Fruit fly (Drosophila melanogaster) whole organism, prepupa: ENCODE measurements around the gene olf413.

Experiments used
- Blimp-1 ChIP-seq: fragments of 200-800 bp; sonication (Bioruptor generic); optimal IDR thresholded peaks from 3 replicates; lab custom pipeline; 2017; ENCODE audit warnings: missing biosample characterization, missing genetic modification characterization, mild to moderate bottlenecking, moderate library complexity, missing genetic modification reagents
- CG10631 ChIP-seq: fragments of 200-800 bp; sonication (Bioruptor generic); optimal IDR thresholded peaks from 2 replicates; lab custom pipeline; 2016; ENCODE audit warnings: missing biosample characterization, missing genetic modification characterization
- CG10669 ChIP-seq: fragments of 200-800 bp; sonication (Bioruptor generic); optimal IDR thresholded peaks from 3 replicates; lab custom pipeline; 2018; ENCODE audit warnings: missing biosample characterization, mild to moderate bottlenecking, missing genetic modification characterization, moderate library complexity
- CG11762 ChIP-seq: fragments of 200-800 bp; sonication (Bioruptor generic); optimal IDR thresholded peaks from 3 replicates; lab custom pipeline; 2016; ENCODE audit warnings: missing biosample characterization, missing genetic modification characterization; ENCODE audit not compliant: insufficient read depth
- CG11902 ChIP-seq: fragments of 200-800 bp; sonication (Bioruptor generic); optimal IDR thresholded peaks from 3 replicates; lab custom pipeline; 2016; ENCODE audit warnings: missing biosample characterization, missing genetic modification characterization
- CG15336 ChIP-seq: fragments of 200-800 bp; sonication (Bioruptor generic); IDR thresholded peaks from 2 replicates; pipeline ENCODE4 v1.3.6; 2022; ENCODE audit warnings: missing biosample characterization, missing genetic modification characterization
- CG1621 ChIP-seq: fragments of 200-800 bp; sonication (Bioruptor generic); optimal IDR thresholded peaks from 3 replicates; lab custom pipeline; 2018; ENCODE audit warnings: missing biosample characterization, mild to moderate bottlenecking, missing genetic modification characterization
- CG16779 ChIP-seq: fragments of 200-800 bp; sonication (Bioruptor generic); optimal IDR thresholded peaks from 3 replicates; lab custom pipeline; 2017; ENCODE audit warnings: missing biosample characterization, mild to moderate bottlenecking, missing genetic modification characterization
- CG3032 ChIP-seq: fragments of 200-800 bp; optimal IDR thresholded peaks from 2 replicates; lab custom pipeline; 2019; ENCODE audit warnings: missing biosample characterization, mild to moderate bottlenecking, missing genetic modification characterization, moderate library complexity
- CG32006 ChIP-seq: fragments of 200-800 bp; sonication (Bioruptor generic); optimal IDR thresholded peaks from 3 replicates; lab custom pipeline; 2017; ENCODE audit warnings: missing biosample characterization, mild to moderate bottlenecking, missing genetic modification characterization
- CG34406 ChIP-seq: fragments of 200-800 bp; sonication (Bioruptor generic); optimal IDR thresholded peaks from 3 replicates; lab custom pipeline; 2016; ENCODE audit warnings: missing biosample characterization, missing genetic modification characterization
- CG4318 ChIP-seq: fragments of 200-800 bp; sonication (Bioruptor generic); optimal IDR thresholded peaks from 3 replicates; lab custom pipeline; 2017; ENCODE audit warnings: missing biosample characterization, mild to moderate bottlenecking, missing genetic modification characterization
- CG6163 ChIP-seq: fragments of 200-800 bp; sonication (Bioruptor generic); IDR thresholded peaks from 3 replicates; pipeline ENCODE4 v1.3.6; 2022; ENCODE audit warnings: missing biosample characterization, missing genetic modification characterization
- CG6792 ChIP-seq: fragments of 200-800 bp; sonication (Bioruptor generic); optimal IDR thresholded peaks from 3 replicates; lab custom pipeline; 2016; ENCODE audit warnings: missing biosample characterization, missing genetic modification characterization
- CG6854 ChIP-seq: fragments of 200-800 bp; sonication (Bioruptor generic); optimal IDR thresholded peaks from 2 replicates; lab custom pipeline; 2017; ENCODE audit warnings: missing biosample characterization, mild to moderate bottlenecking, missing genetic modification characterization
- CG7368 ChIP-seq: fragments of 200-800 bp; sonication (Bioruptor generic); optimal IDR thresholded peaks from 3 replicates; lab custom pipeline; 2016; ENCODE audit warnings: missing biosample characterization, missing genetic modification characterization
- CG8119 ChIP-seq: fragments of 200-800 bp; sonication (Bioruptor generic); IDR thresholded peaks from 3 replicates; pipeline ENCODE4 v1.3.6; 2022; ENCODE audit warnings: missing biosample characterization, missing genetic modification characterization
- CG8632 ChIP-seq: fragments of 200-800 bp; sonication (Bioruptor generic); optimal IDR thresholded peaks from 3 replicates; lab custom pipeline; 2016; ENCODE audit warnings: missing biosample characterization, missing genetic modification characterization
- CG9139 ChIP-seq: fragments of 200-800 bp; sonication (Bioruptor generic); optimal IDR thresholded peaks from 3 replicates; lab custom pipeline; 2017; ENCODE audit warnings: missing biosample characterization, mild to moderate bottlenecking, missing genetic modification characterization
- Eip75B ChIP-seq: fragments of 200-800 bp; sonication (Bioruptor generic); optimal IDR thresholded peaks from 3 replicates; lab custom pipeline; 2016; ENCODE audit warnings: missing biosample characterization, missing genetic modification characterization
- Eip78C ChIP-seq: fragments of 200-800 bp; sonication (Bioruptor generic); peaks from one replicate; lab custom pipeline; 2016; ENCODE audit warnings: missing biosample characterization, missing genetic modification characterization
- Eip93F ChIP-seq: fragments of 200-800 bp; sonication (Bioruptor generic); optimal IDR thresholded peaks from 2 replicates; lab custom pipeline; 2016; ENCODE audit warnings: missing biosample characterization, mild to moderate bottlenecking, missing genetic modification characterization
- Ets96B ChIP-seq: fragments of 200-800 bp; optimal IDR thresholded peaks from 2 replicates; lab custom pipeline; 2019; ENCODE audit warnings: missing biosample characterization, mild to moderate bottlenecking, missing genetic modification characterization, moderate library complexity
- Gug ChIP-seq: fragments of 200-800 bp; sonication (Bioruptor generic); IDR thresholded peaks from 2 replicates; pipeline ENCODE4 v1.3.6; 2022; ENCODE audit warnings: missing biosample characterization, missing genetic modification characterization
- Hr38 ChIP-seq: sonication (Bioruptor generic); optimal IDR thresholded peaks from 2 replicates; lab custom pipeline; 2016; ENCODE audit warnings: missing biosample characterization, missing genetic modification characterization
- Hr39 ChIP-seq: fragments of 200-800 bp; sonication (Bioruptor generic); optimal IDR thresholded peaks from 2 replicates; lab custom pipeline; 2016; ENCODE audit warnings: missing biosample characterization, missing genetic modification characterization
- Met ChIP-seq: fragments of 200-800 bp; sonication (Bioruptor generic); optimal IDR thresholded peaks from 3 replicates; lab custom pipeline; 2016; ENCODE audit warnings: missing biosample characterization, missing genetic modification characterization
- OdsH ChIP-seq: fragments of 200-800 bp; sonication (Bioruptor generic); optimal IDR thresholded peaks from 3 replicates; lab custom pipeline; 2016; ENCODE audit warnings: missing biosample characterization, missing genetic modification characterization
- Sox14 ChIP-seq: fragments of 200-800 bp; sonication (Bioruptor generic); optimal IDR thresholded peaks from 3 replicates; lab custom pipeline; 2016; ENCODE audit warnings: missing biosample characterization, missing genetic modification characterization
- Sox15 ChIP-seq: fragments of 200-800 bp; sonication (Bioruptor generic); optimal IDR thresholded peaks from 3 replicates; lab custom pipeline; 2016; ENCODE audit warnings: missing biosample characterization, missing genetic modification characterization
- acj6 ChIP-seq: fragments of 200-800 bp; sonication (Bioruptor generic); optimal IDR thresholded peaks from 3 replicates; lab custom pipeline; 2016; ENCODE audit warnings: missing biosample characterization, missing genetic modification characterization
- cyc ChIP-seq: fragments of 200-800 bp; sonication (Bioruptor generic); optimal IDR thresholded peaks from 3 replicates; lab custom pipeline; 2016; ENCODE audit warnings: missing biosample characterization, missing genetic modification characterization
- dac ChIP-seq: fragments of 200-800 bp; sonication (Bioruptor generic); optimal IDR thresholded peaks from 2 replicates; lab custom pipeline; 2017; ENCODE audit warnings: missing biosample characterization, mild to moderate bottlenecking, missing genetic modification characterization
- dsx ChIP-seq: fragments of 200-800 bp; optimal IDR thresholded peaks from 3 replicates; lab custom pipeline; 2019; ENCODE audit warnings: missing biosample characterization, mild to moderate bottlenecking, missing genetic modification characterization, moderate library complexity; ENCODE audit not compliant: poor library complexity, severe bottlenecking
- eg ChIP-seq: fragments of 200-800 bp; sonication (Bioruptor generic); IDR thresholded peaks from 3 replicates; pipeline ENCODE4 v1.3.6; 2022; ENCODE audit warnings: missing biosample characterization, missing genetic modification characterization
- esn ChIP-seq: fragments of 200-800 bp; sonication (Bioruptor generic); optimal IDR thresholded peaks from 2 replicates; lab custom pipeline; 2016; ENCODE audit warnings: missing biosample characterization, mild to moderate bottlenecking, missing genetic modification characterization, moderate library complexity
- fd59A ChIP-seq: fragments of 200-800 bp; sonication (Bioruptor generic); optimal IDR thresholded peaks from 2 replicates; lab custom pipeline; 2017; ENCODE audit warnings: missing biosample characterization, mild to moderate bottlenecking, missing genetic modification characterization, missing genetic modification reagents
- fd85E ChIP-seq: fragments of 200-800 bp; sonication (Bioruptor generic); optimal IDR thresholded peaks from 3 replicates; lab custom pipeline; 2016; ENCODE audit warnings: missing biosample characterization, missing genetic modification characterization
- fkh ChIP-seq: fragments of 200-800 bp; sonication (Bioruptor generic); optimal IDR thresholded peaks from 3 replicates; lab custom pipeline; 2017; ENCODE audit warnings: missing biosample characterization, mild to moderate bottlenecking, missing genetic modification characterization, moderate library complexity
- lz ChIP-seq: fragments of 200-800 bp; sonication (Bioruptor generic); optimal IDR thresholded peaks from 3 replicates; lab custom pipeline; 2016; ENCODE audit warnings: missing biosample characterization, missing genetic modification characterization
- net ChIP-seq: fragments of 200-800 bp; sonication (Bioruptor generic); optimal IDR thresholded peaks from 3 replicates; lab custom pipeline; 2016; ENCODE audit warnings: missing biosample characterization, missing genetic modification characterization
- pdm3 ChIP-seq: fragments of 200-800 bp; sonication (Bioruptor generic); optimal IDR thresholded peaks from 3 replicates; lab custom pipeline; 2016; ENCODE audit warnings: missing biosample characterization, missing genetic modification characterization
- salr ChIP-seq, 2 experiments: fragments of 200-800 bp; sonication (Bioruptor generic); optimal IDR thresholded peaks; 3 replicates each; lab custom pipeline; 2016 to 2018; ENCODE audit warnings: missing biosample characterization in 2 of 2, missing genetic modification characterization in 2 of 2, mild to moderate bottlenecking in 1 of 2
- spab ChIP-seq: fragments of 200-800 bp; sonication (Bioruptor generic); optimal IDR thresholded peaks from 2 replicates; lab custom pipeline; 2017; ENCODE audit warnings: missing biosample characterization, mild to moderate bottlenecking, missing genetic modification characterization, missing genetic modification reagents
- ss ChIP-seq, 2 experiments: fragments of 200-800 bp; sonication (Bioruptor generic); optimal IDR thresholded peaks; 2 replicates in 1 of 2; 3 replicates in 1 of 2; lab custom pipeline; 2017 to 2018; ENCODE audit warnings: mild to moderate bottlenecking in 2 of 2, missing biosample characterization in 2 of 2, missing genetic modification characterization in 2 of 2, moderate library complexity in 1 of 2
- svp ChIP-seq: fragments of 200-800 bp; sonication (Bioruptor generic); peaks from one replicate; lab custom pipeline; 2016; ENCODE audit warnings: missing biosample characterization, missing genetic modification characterization
- topi ChIP-seq: fragments of 200-800 bp; sonication (Bioruptor generic); optimal IDR thresholded peaks from 3 replicates; lab custom pipeline; 2016; ENCODE audit warnings: missing biosample characterization, missing genetic modification characterization
- vri ChIP-seq: fragments of 200-800 bp; sonication (Bioruptor generic); optimal IDR thresholded peaks from 3 replicates; lab custom pipeline; 2016; ENCODE audit warnings: missing biosample characterization, mild to moderate bottlenecking, missing genetic modification characterization

Gene olf413

DNA sequence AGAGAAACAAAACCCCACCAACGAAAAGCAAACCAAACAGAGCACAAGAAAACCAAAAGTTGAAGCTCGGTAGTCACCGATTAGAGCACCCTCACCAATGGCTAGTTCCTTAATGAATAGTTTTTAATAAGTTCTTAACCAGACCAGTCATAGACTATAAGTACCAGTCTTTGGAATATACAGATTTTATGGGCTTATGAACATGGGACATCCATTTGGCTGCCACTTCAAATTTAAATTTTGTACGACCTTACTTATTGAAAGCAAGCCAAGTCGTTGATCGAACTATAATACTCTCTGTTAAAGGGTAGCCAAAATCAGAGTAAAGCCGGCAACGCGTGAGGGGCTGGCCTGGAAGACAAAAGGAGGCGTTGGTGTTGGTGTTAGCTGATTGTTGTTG, 15.6 kb downstream of the olf413 start (continued):
- TF ChIP-seq CG3032 (peak; percentile 52), CG9139 (GFP tag; lab: Kevin White, UChicago) (peak; percentile 23), CG8632 (GFP tag; lab: Kevin White, UChicago) (no peak), CG11902 (GFP tag; lab: Kevin White, UChicago) (no peak), esn (GFP tag; lab: Kevin White, UChicago) (peak; percentile 13), Sox15 (GFP tag; lab: Kevin White, UChicago) (no peak), dac (GFP tag; lab: Kevin White, UChicago) (no peak), Hr39 (GFP tag; lab: Kevin White, UChicago) (peak; percentile 20), Eip78C (GFP tag; lab: Kevin White, UChicago) (peak; percentile 81), CG6163 (GFP tag; lab: Robert Waterston, UW) (no peak), dsx (GFP tag; lab: Kevin White, UChicago) (no peak), fkh (no peak), eg (GFP tag; lab: Robert Waterston, UW) (no peak)

DNA sequence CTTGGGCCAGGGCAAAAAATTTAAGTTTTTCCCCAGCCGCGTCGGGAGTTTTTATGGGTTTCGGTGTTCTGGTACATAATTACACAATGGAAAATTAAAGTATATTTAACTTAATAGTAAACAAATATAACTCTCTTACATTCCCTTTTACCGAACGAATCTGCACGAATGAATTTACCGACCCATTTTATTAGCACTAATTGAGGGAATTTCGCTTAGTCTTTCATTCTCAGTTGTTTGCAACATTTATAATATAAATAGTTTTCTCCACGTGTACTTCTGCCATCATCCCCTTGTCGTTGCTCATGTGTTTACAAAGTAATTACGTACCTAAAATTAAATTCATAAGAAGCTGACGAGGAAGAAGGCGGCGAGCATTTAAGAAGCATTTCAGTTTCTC, 21.8 kb downstream of the olf413 start:
- TF ChIP-seq Eip75B (GFP tag; lab: Kevin White, UChicago): peak; percentile 27
- no peak for TF ChIP-seq OdsH (GFP tag; lab: Kevin White, UChicago)
- peak; percentile 29 for TF ChIP-seq Hr39 (GFP tag; lab: Kevin White, UChicago)
- no peak for TF ChIP-seq Sox15 (GFP tag; lab: Kevin White, UChicago)
- no peak for TF ChIP-seq CG16779 (tag; lab: Kevin White, UChicago)
- TF ChIP-seq salr (GFP tag; optimal IDR thresholded peaks at IDR 0.05; lab: Kevin White, UChicago): no peak
- no peak for TF ChIP-seq CG6854 (GFP tag; lab: Kevin White, UChicago)
- peak; percentile 19 for TF ChIP-seq pdm3 (GFP tag; lab: Kevin White, UChicago)
- no peak for TF ChIP-seq Blimp-1
- TF ChIP-seq CG8119 (GFP tag; lab: Robert Waterston, UW): no peak
- TF ChIP-seq ss (GFP tag; optimal IDR thresholded peaks at IDR 0.05; lab: Kevin White, UChicago): peak in 1 of 2 experiments; percentile 35
- TF ChIP-seq CG15336 (GFP tag; lab: Robert Waterston, UW): no peak
- no peak for TF ChIP-seq net (GFP tag; lab: Kevin White, UChicago)
- TF ChIP-seq Met (GFP tag; lab: Kevin White, UChicago): peak; percentile 47
- TF ChIP-seq cyc (GFP tag; lab: Kevin White, UChicago): peak; percentile 31
- no peak for TF ChIP-seq CG32006 (GFP tag; lab: Kevin White, UChicago)
- TF ChIP-seq CG4318 (GFP tag; lab: Kevin White, UChicago): no peak
- peak; percentile 34 for TF ChIP-seq topi (GFP tag; lab: Kevin White, UChicago)
- peak; percentile 11 for TF ChIP-seq acj6
- no peak for TF ChIP-seq dac (GFP tag; lab: Kevin White, UChicago)
- TF ChIP-seq svp: peak; percentile 78
- no peak for TF ChIP-seq Hr38
- peak; percentile 5 for TF ChIP-seq CG6792 (GFP tag; lab: Kevin White, UChicago)
- no peak for TF ChIP-seq Gug (GFP tag; lab: Robert Waterston, UW)
- TF ChIP-seq CG6163 (GFP tag; lab: Robert Waterston, UW): no peak
- TF ChIP-seq Sox14 (GFP tag; lab: Kevin White, UChicago): peak; percentile 23
- TF ChIP-seq dsx (GFP tag; lab: Kevin White, UChicago): peak; percentile 81
- no peak for TF ChIP-seq eg (GFP tag; lab: Robert Waterston, UW)
- TF ChIP-seq vri (GFP tag; lab: Kevin White, UChicago): peak; percentile 18
- no peak for TF ChIP-seq fd85E
- peak; percentile 46 for TF ChIP-seq CG10669
- no peak for TF ChIP-seq Eip93F (GFP tag; lab: Kevin White, UChicago)
- TF ChIP-seq CG10631: peak; percentile 11
- TF ChIP-seq Eip78C (GFP tag; lab: Kevin White, UChicago): peak; percentile 63
- TF ChIP-seq CG1621 (tag; lab: Kevin White, UChicago): no peak
- no peak for TF ChIP-seq CG7368 (GFP tag; lab: Kevin White, UChicago)
- peak; percentile 32 for TF ChIP-seq spab (GFP tag; lab: Kevin White, UChicago)
- peak; percentile 49 for TF ChIP-seq Ets96B (tag; lab: Kevin White, UChicago)
- TF ChIP-seq CG3032: peak; percentile 38
- no peak for TF ChIP-seq CG8632 (GFP tag; lab: Kevin White, UChicago)
- TF ChIP-seq CG34406 (GFP tag; lab: Kevin White, UChicago): no peak
- TF ChIP-seq lz (GFP tag; lab: Kevin White, UChicago): peak; percentile 40
- no peak for TF ChIP-seq CG11902 (GFP tag; lab: Kevin White, UChicago)
- no peak for TF ChIP-seq fd59A
- no peak for TF ChIP-seq CG9139 (GFP tag; lab: Kevin White, UChicago)
- TF ChIP-seq CG11762 (GFP tag; lab: Kevin White, UChicago): no peak
